Worm (Caenorhabditis elegans) whole organism, young adult: ENCODE data around the gene T07D4.2.

ENCODE experiments used
- hmg-20 ChIP-seq: fragments of 200-800 bp; sonication (Bioruptor generic); IDR thresholded peaks from 2 replicates; pipeline ENCODE4 v1.3.6; 2022; ENCODE audit warnings: missing genetic modification reagents, missing genetic modification characterization, missing compliant biosample characterization
- let-607 ChIP-seq, 2 experiments: fragments of 200-800 bp in 1 of 2; sonication (Bioruptor generic) in 1 of 2; sonication (generic microtip) in 1 of 2; optimal IDR thresholded peaks; 2 replicates each; lab custom pipeline; 2016 to 2018; ENCODE audit warnings: mild to moderate bottlenecking in 2 of 2, missing compliant biosample characterization in 2 of 2, missing genetic modification characterization in 2 of 2, moderate library complexity in 2 of 2, missing genotype in 1 of 2
- nhr-90 ChIP-seq: sonication (generic microtip); optimal IDR thresholded peaks from 2 replicates; lab custom pipeline; 2016; ENCODE audit warnings: missing genotype, mild to moderate bottlenecking, missing genetic modification characterization, missing compliant biosample characterization

ce11 chrII:8822711-8823110, 51.0 kb downstream of the T07D4.2 start:
- TF ChIP-seq nhr-90 (tag; lab: Kevin White, UChicago): no peak
- no peak for TF ChIP-seq let-607 (tag; optimal IDR thresholded peaks at IDR 0.05; lab: Kevin White, UChicago)
- no peak for TF ChIP-seq hmg-20 (GFP tag; lab: Robert Waterston, UW)
